Worm (Caenorhabditis elegans) whole organism, L2 larva: ENCODE results near the gene gldi-4.

ENCODE experiments used
- lin-13 ChIP-seq: fragments of 150-350 bp; optimal IDR thresholded peaks from 2 replicates; lab custom pipeline; 2014; ENCODE audit warnings: missing biosample characterization, missing genetic modification reagents, missing genetic modification characterization
- nhr-21 ChIP-seq: fragments of 150-350 bp; optimal IDR thresholded peaks from 2 replicates; lab custom pipeline; 2014; ENCODE audit warnings: missing biosample characterization, missing genetic modification characterization
- nhr-77 ChIP-seq: fragments of 150-350 bp; optimal IDR thresholded peaks from 2 replicates; lab custom pipeline; 2014; ENCODE audit warnings: missing biosample characterization, missing genetic modification characterization
- skn-1 ChIP-seq: sonication (generic microtip); optimal IDR thresholded peaks from 2 replicates; lab custom pipeline; 2017; ENCODE audit warnings: missing biosample characterization, missing genetic modification characterization
- unc-62 ChIP-seq: fragments of 150-350 bp; optimal IDR thresholded peaks from 2 replicates; lab custom pipeline; 2014; ENCODE audit warnings: missing biosample characterization, missing genetic modification reagents, missing genetic modification characterization
- zag-1 ChIP-seq: fragments of 150-350 bp; optimal IDR thresholded peaks from 2 replicates; lab custom pipeline; 2014; ENCODE audit warnings: missing biosample characterization, missing genetic modification characterization
- ztf-11 ChIP-seq: sonication (generic microtip); optimal IDR thresholded peaks from 2 replicates; lab custom pipeline; 2017; ENCODE audit warnings: missing biosample characterization, missing genetic modification characterization
- ztf-4 ChIP-seq: fragments of 150-350 bp; optimal IDR thresholded peaks from 2 replicates; lab custom pipeline; 2014; ENCODE audit warnings: missing biosample characterization, missing genetic modification characterization

DNA sequence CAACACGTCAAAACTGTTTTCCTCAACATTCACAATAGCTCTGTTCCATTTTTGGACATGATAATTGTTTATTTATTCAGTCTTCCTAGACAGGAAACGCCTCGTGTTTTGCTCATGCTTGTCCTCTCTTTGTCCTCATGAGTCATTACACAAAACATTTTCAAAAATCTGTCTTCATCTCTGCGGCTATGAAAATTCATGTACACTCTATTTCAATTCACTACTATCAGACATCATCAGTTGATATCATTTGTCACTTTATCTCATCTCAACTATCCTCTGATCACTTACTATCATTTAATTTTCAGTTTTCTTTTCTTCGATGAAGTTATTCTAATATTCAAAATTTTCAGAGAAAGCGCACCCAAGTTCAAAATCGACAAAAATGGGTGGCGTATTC is 6.4 kb downstream of the gldi-4 start, which contains the start of gene adah-1:
- TF ChIP-seq unc-62 (GFP tag; lab: Kevin White, UChicago), result no peak
- TF ChIP-seq ztf-4, result no peak
- no peak for TF ChIP-seq lin-13 (GFP tag; lab: Kevin White, UChicago)
- TF ChIP-seq skn-1 (tag; lab: Kevin White, UChicago), result no peak
- TF ChIP-seq ztf-11 (tag; lab: Kevin White, UChicago), result no peak
- TF ChIP-seq zag-1 (tag; lab: Kevin White, UChicago), result no peak
- TF ChIP-seq nhr-77 (tag; lab: Kevin White, UChicago), result no peak
- no peak for TF ChIP-seq nhr-21
